Worm (Caenorhabditis elegans): Measurements from ENCODE around the gene oig-5.
A peak's percentile ranks its signal among the peaks of the same experiment; 100 is the strongest.
"Not testable (repeated sequence)": the region's sequence is repeated elsewhere in the genome, so short reads cannot be mapped to it uniquely, and the experiment has no call there.

- TF ChIP-seq zag-1, nhr-25, nhr-12 (tag; optimal IDR thresholded peaks at IDR 0.05): not testable (repeated sequence)
- peak; percentile 34 for TF ChIP-seq ama-1 (optimal IDR thresholded peaks at IDR 0.05)
- peak; percentile 31 for TF ChIP-seq snpc-4 (tag; optimal IDR thresholded peaks at IDR 0.05)
Measured at ce11 chrIV:14763348-14763747, 43.7 kb upstream of the oig-5 start.
